Fruit fly (Drosophila melanogaster) whole organism, embryonic: ENCODE results near the gene CG5516.
A peak's percentile ranks its signal among the peaks of the same experiment; 100 is the strongest.

Experiments used
- CG10543 ChIP-seq: fragments of 200-800 bp; sonication (Bioruptor generic); optimal IDR thresholded peaks from 3 replicates; lab custom pipeline; 2017; ENCODE audit warnings: missing biosample characterization, mild to moderate bottlenecking, missing genetic modification characterization, moderate library complexity
- CG12236 ChIP-seq: fragments of 200-800 bp; sonication (Bioruptor generic); optimal IDR thresholded peaks from 2 replicates; lab custom pipeline; 2016; ENCODE audit warnings: missing biosample characterization, missing genetic modification characterization
- CG13296 ChIP-seq: fragments of 200-800 bp; sonication (Bioruptor generic); optimal IDR thresholded peaks from 3 replicates; lab custom pipeline; 2018; ENCODE audit warnings: missing biosample characterization, mild to moderate bottlenecking, missing genetic modification characterization
- CG13775 ChIP-seq: fragments of 200-800 bp; sonication (Bioruptor generic); optimal IDR thresholded peaks from 3 replicates; lab custom pipeline; 2017; ENCODE audit warnings: missing biosample characterization, mild to moderate bottlenecking, missing genetic modification characterization
- CG14860 ChIP-seq: fragments of 200-800 bp; sonication (Bioruptor generic); IDR thresholded peaks from 3 replicates; pipeline ENCODE4 v1.3.6; 2022; ENCODE audit warnings: missing biosample characterization, missing genetic modification characterization; ENCODE audit not compliant: partially characterized antibody
- CG14965 ChIP-seq: fragments of 200-800 bp; sonication (Bioruptor generic); optimal IDR thresholded peaks from 2 replicates; lab custom pipeline; 2016; ENCODE audit warnings: missing biosample characterization, missing genetic modification characterization, borderline replicate concordance
- CG18764 ChIP-seq: fragments of 200-800 bp; sonication (Bioruptor generic); optimal IDR thresholded peaks from 3 replicates; lab custom pipeline; 2016; ENCODE audit warnings: missing biosample characterization, missing genetic modification characterization
- CG2712 ChIP-seq: fragments of 200-800 bp; optimal IDR thresholded peaks from 3 replicates; lab custom pipeline; 2019; ENCODE audit warnings: missing biosample characterization, mild to moderate bottlenecking, missing genetic modification characterization, moderate library complexity
- CG30020 ChIP-seq: fragments of 200-800 bp; optimal IDR thresholded peaks from 2 replicates; lab custom pipeline; 2019; ENCODE audit warnings: missing biosample characterization, mild to moderate bottlenecking, missing genetic modification characterization, moderate library complexity
- CG31224 ChIP-seq: fragments of 200-800 bp; sonication (Bioruptor generic); IDR thresholded peaks from 2 replicates; pipeline ENCODE4 v1.3.6; 2022; ENCODE audit warnings: missing biosample characterization, missing genetic modification characterization
- CG31365 ChIP-seq: fragments of 200-800 bp; sonication (Bioruptor generic); optimal IDR thresholded peaks from 2 replicates; lab custom pipeline; 2018; ENCODE audit warnings: missing biosample characterization, mild to moderate bottlenecking, missing genetic modification characterization
- CG3163 ChIP-seq: fragments of 200-800 bp; sonication (Bioruptor generic); optimal IDR thresholded peaks from 3 replicates; lab custom pipeline; 2016; ENCODE audit warnings: missing biosample characterization, missing genetic modification characterization
- CG33213 ChIP-seq: fragments of 200-800 bp; sonication (Bioruptor generic); optimal IDR thresholded peaks from 3 replicates; lab custom pipeline; 2016; ENCODE audit warnings: missing biosample characterization, missing genetic modification characterization
- CG34376 ChIP-seq: fragments of 200-800 bp; sonication (Bioruptor generic); optimal IDR thresholded peaks from 2 replicates; lab custom pipeline; 2018; ENCODE audit warnings: missing biosample characterization, mild to moderate bottlenecking, missing genetic modification characterization
- CG43689 ChIP-seq: fragments of 200-800 bp; sonication (Bioruptor generic); IDR thresholded peaks from 2 replicates; pipeline ENCODE4 v1.3.6; 2022; ENCODE audit warnings: missing biosample characterization, missing genetic modification characterization
- CG4707 ChIP-seq: fragments of 200-800 bp; sonication (Bioruptor generic); optimal IDR thresholded peaks from 2 replicates; lab custom pipeline; 2018; ENCODE audit warnings: missing biosample characterization, mild to moderate bottlenecking, missing genetic modification characterization, moderate library complexity
- CG5245 ChIP-seq: fragments of 200-800 bp; sonication (Bioruptor generic); optimal IDR thresholded peaks from 3 replicates; lab custom pipeline; 2016; ENCODE audit warnings: missing biosample characterization, missing genetic modification characterization
- CG6765 ChIP-seq: fragments of 200-800 bp; sonication (Bioruptor generic); optimal IDR thresholded peaks from 3 replicates; lab custom pipeline; 2017; ENCODE audit warnings: missing biosample characterization, mild to moderate bottlenecking, missing genetic modification characterization
- CG8478 ChIP-seq: fragments of >200 bp; optimal IDR thresholded peaks from 2 replicates; lab custom pipeline; 2018
- CG8944 ChIP-seq: fragments of 200-800 bp; sonication (Bioruptor generic); optimal IDR thresholded peaks from 3 replicates; lab custom pipeline; 2016; ENCODE audit warnings: missing biosample characterization, missing genetic modification characterization
- CG9797 ChIP-seq: fragments of 200-800 bp; sonication (Bioruptor generic); optimal IDR thresholded peaks from 3 replicates; lab custom pipeline; 2018; ENCODE audit warnings: missing biosample characterization, mild to moderate bottlenecking, missing genetic modification characterization
- CHES-1-like ChIP-seq: fragments of 200-800 bp; sonication (Bioruptor generic); optimal IDR thresholded peaks from 2 replicates; lab custom pipeline; 2016; ENCODE audit warnings: missing biosample characterization, missing genetic modification characterization
- E2f1 ChIP-seq: fragments of 200-800 bp; sonication (Bioruptor generic); IDR thresholded peaks from 2 replicates; pipeline ENCODE4 v1.3.6; 2022; ENCODE audit warnings: missing biosample characterization, missing genetic modification characterization
- GATAe ChIP-seq: fragments of 200-800 bp; sonication (Bioruptor generic); conservative IDR thresholded peaks from 2 replicates; pipeline ENCODE4 v1.3.6; 2022; ENCODE audit warnings: missing biosample characterization, missing genetic modification characterization
- HLH3B ChIP-seq: fragments of 200-800 bp; sonication (Bioruptor generic); IDR thresholded peaks from 2 replicates; pipeline ENCODE4 v1.3.6; 2022; ENCODE audit warnings: missing biosample characterization, missing genetic modification characterization
- HmgZ ChIP-seq: fragments of 200-800 bp; sonication (Bioruptor generic); optimal IDR thresholded peaks from 2 replicates; lab custom pipeline; 2018; ENCODE audit warnings: missing biosample characterization, mild to moderate bottlenecking, missing genetic modification characterization
- Hmr ChIP-seq: fragments of 200-800 bp; sonication (Bioruptor generic); optimal IDR thresholded peaks from 3 replicates; lab custom pipeline; 2017; ENCODE audit warnings: mild to moderate bottlenecking, missing biosample characterization, missing genetic modification reagents, missing genetic modification characterization
- PHDP ChIP-seq: fragments of 200-800 bp; sonication (Bioruptor generic); optimal IDR thresholded peaks from 3 replicates; lab custom pipeline; 2018; ENCODE audit warnings: missing biosample characterization, mild to moderate bottlenecking, missing genetic modification characterization, moderate library complexity
- Rfx ChIP-seq: fragments of 200-800 bp; sonication (Bioruptor generic); IDR thresholded peaks from 2 replicates; pipeline ENCODE4 v1.3.6; 2022; ENCODE audit warnings: missing biosample characterization, missing genetic modification characterization
- Xrp1 ChIP-seq: fragments of 200-800 bp; sonication (Bioruptor generic); IDR thresholded peaks from 2 replicates; pipeline ENCODE4 v1.3.6; 2022; ENCODE audit warnings: missing biosample characterization, missing genetic modification characterization
- cad ChIP-seq: fragments of >200 bp; optimal IDR thresholded peaks from 2 replicates; lab custom pipeline; 2017; ENCODE audit warnings: missing biosample characterization, missing genetic modification characterization
- cas ChIP-seq: fragments of 200-800 bp; sonication (Bioruptor generic); IDR thresholded peaks from 2 replicates; pipeline ENCODE4 v1.3.6; 2022; ENCODE audit warnings: missing biosample characterization, missing genetic modification characterization
- caup ChIP-seq: fragments of 200-800 bp; sonication (Bioruptor generic); optimal IDR thresholded peaks from 3 replicates; lab custom pipeline; 2017; ENCODE audit warnings: missing biosample characterization, mild to moderate bottlenecking, missing genetic modification characterization, moderate library complexity; ENCODE audit not compliant: severe bottlenecking
- chn ChIP-seq: fragments of 200-800 bp; sonication (Bioruptor generic); optimal IDR thresholded peaks from 2 replicates; lab custom pipeline; 2016; ENCODE audit warnings: missing biosample characterization, missing genetic modification characterization
- cwo ChIP-seq: fragments of 200-800 bp; sonication (Bioruptor generic); optimal IDR thresholded peaks from 3 replicates; lab custom pipeline; 2017; ENCODE audit warnings: missing biosample characterization, missing genetic modification characterization, mild to moderate bottlenecking, moderate library complexity, missing genetic modification reagents
- dmrt11E ChIP-seq: fragments of 200-800 bp; sonication (Bioruptor generic); optimal IDR thresholded peaks from 3 replicates; lab custom pipeline; 2018; ENCODE audit warnings: missing biosample characterization, mild to moderate bottlenecking, missing genetic modification characterization, moderate library complexity
- dmrt99B ChIP-seq: fragments of 200-800 bp; sonication (Bioruptor generic); optimal IDR thresholded peaks from 2 replicates; lab custom pipeline; 2018; ENCODE audit warnings: missing biosample characterization, mild to moderate bottlenecking, missing genetic modification characterization, moderate library complexity
- emc ChIP-seq: fragments of 200-800 bp; sonication (Bioruptor generic); optimal IDR thresholded peaks from 2 replicates; lab custom pipeline; 2016; ENCODE audit warnings: missing biosample characterization, missing genetic modification characterization
- exex ChIP-seq: fragments of 200-800 bp; sonication (Bioruptor generic); optimal IDR thresholded peaks from 4 replicates; lab custom pipeline; 2018; ENCODE audit warnings: missing biosample characterization, mild to moderate bottlenecking, missing genetic modification characterization, moderate library complexity
- fd96Cb ChIP-seq: fragments of 200-800 bp; sonication (Bioruptor generic); optimal IDR thresholded peaks from 2 replicates; lab custom pipeline; 2018; ENCODE audit warnings: missing biosample characterization, mild to moderate bottlenecking, missing genetic modification characterization, moderate library complexity
- gem ChIP-seq: fragments of 200-800 bp; sonication (Bioruptor generic); optimal IDR thresholded peaks from 2 replicates; lab custom pipeline; 2019; ENCODE audit warnings: missing biosample characterization, mild to moderate bottlenecking, missing genetic modification characterization, moderate library complexity
- grau ChIP-seq: fragments of 200-800 bp; optimal IDR thresholded peaks from 3 replicates; lab custom pipeline; 2019; ENCODE audit warnings: missing biosample characterization, mild to moderate bottlenecking, missing genetic modification characterization, moderate library complexity
- knrl ChIP-seq: fragments of 200-800 bp; sonication (Bioruptor generic); IDR thresholded peaks from 3 replicates; pipeline ENCODE4 v1.3.6; 2022; ENCODE audit warnings: missing biosample characterization, missing genetic modification characterization; ENCODE audit not compliant: partially characterized antibody
- nmo ChIP-seq: fragments of 200-800 bp; sonication (Bioruptor generic); optimal IDR thresholded peaks from 2 replicates; lab custom pipeline; 2018; ENCODE audit warnings: missing biosample characterization, mild to moderate bottlenecking, missing genetic modification characterization, moderate library complexity
- row ChIP-seq: fragments of 200-800 bp; sonication (Bioruptor generic); IDR thresholded peaks from 3 replicates; pipeline ENCODE4 v1.3.6; 2022; ENCODE audit warnings: missing biosample characterization, missing genetic modification characterization
- sima ChIP-seq: fragments of 200-800 bp; sonication (Bioruptor generic); optimal IDR thresholded peaks from 2 replicates; lab custom pipeline; 2016; ENCODE audit warnings: missing biosample characterization, missing genetic modification characterization
- sisA ChIP-seq: fragments of 200-800 bp; sonication (Bioruptor generic); IDR thresholded peaks from 2 replicates; pipeline ENCODE4 v1.3.6; 2022; ENCODE audit warnings: missing biosample characterization, missing genetic modification characterization
- sna ChIP-seq: fragments of 200-800 bp; sonication (Bioruptor generic); IDR thresholded peaks from 2 replicates; pipeline ENCODE4 v1.3.6; 2022; ENCODE audit warnings: missing biosample characterization, missing genetic modification characterization; ENCODE audit not compliant: partially characterized antibody
- sug ChIP-seq: fragments of 200-800 bp; optimal IDR thresholded peaks from 2 replicates; lab custom pipeline; 2019; ENCODE audit warnings: missing biosample characterization, mild to moderate bottlenecking, missing genetic modification characterization, moderate library complexity
- toy ChIP-seq: fragments of 200-800 bp; sonication (Bioruptor generic); IDR thresholded peaks from 2 replicates; pipeline ENCODE4 v1.3.6; 2022; ENCODE audit warnings: missing biosample characterization, missing genetic modification characterization
- z ChIP-seq: fragments of 200-800 bp; sonication (Bioruptor generic); IDR thresholded peaks from 3 replicates; pipeline ENCODE4 v1.3.6; 2022; ENCODE audit warnings: missing biosample characterization, missing genetic modification characterization
- zen2 ChIP-seq: fragments of 200-800 bp; sonication (Bioruptor generic); IDR thresholded peaks from 3 replicates; pipeline ENCODE4 v1.3.6; 2022; ENCODE audit warnings: missing biosample characterization, missing genetic modification characterization; ENCODE audit not compliant: partially characterized antibody

Gene CG5516

DNA sequence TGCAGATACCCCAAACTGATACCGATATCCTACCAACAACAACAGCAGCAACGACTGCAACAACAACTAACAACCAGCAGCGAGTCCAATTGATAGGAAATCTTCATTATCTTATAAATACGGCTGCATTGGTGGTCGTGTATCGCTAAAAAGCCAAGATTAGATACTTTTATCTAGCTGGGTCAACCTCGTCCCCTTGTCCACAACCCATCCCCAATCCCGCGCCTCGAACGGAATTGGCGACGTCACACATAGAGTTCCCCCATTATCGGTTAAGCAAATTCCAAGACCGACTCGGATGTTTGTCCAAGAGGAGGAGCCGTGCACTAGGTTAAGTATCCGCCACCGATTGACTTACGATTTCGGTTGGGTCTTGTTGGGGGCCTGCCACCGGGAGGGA lies 44.6 kb downstream of the CG5516 start (continued):
- TF ChIP-seq dmrt99B (tag; lab: Kevin White, UChicago) (no peak), Xrp1 (GFP tag; lab: Robert Waterston, UW) (no peak), dmrt11E (no peak), CG33213 (no peak), nmo (GFP tag; lab: Kevin White, UChicago) (no peak), sima (GFP tag; lab: Kevin White, UChicago) (no peak), cas (GFP tag; lab: Robert Waterston, UW) (no peak), CG6765 (GFP tag; lab: Kevin White, UChicago) (no peak), CG9797 (no peak), caup (GFP tag; lab: Kevin White, UChicago) (no peak), CG3163 (GFP tag; lab: Kevin White, UChicago) (no peak), cad (GFP tag; lab: Kevin White, UChicago) (no peak), CG34376 (GFP tag; lab: Kevin White, UChicago) (peak; percentile 58), emc (no peak), chn (GFP tag; lab: Kevin White, UChicago) (no peak), CG10543 (GFP tag; lab: Kevin White, UChicago) (peak; percentile 52), CG30020 (no peak), CG4707 (GFP tag; lab: Kevin White, UChicago) (no peak), HLH3B (GFP tag; lab: Robert Waterston, UW) (no peak), CG12236 (GFP tag; lab: Kevin White, UChicago) (no peak), sug (peak; percentile 92), knrl (GFP tag; lab: Robert Waterston, UW) (no peak), CG18764 (GFP tag; lab: Kevin White, UChicago) (no peak), E2f1 (no peak), CG13296 (GFP tag; lab: Kevin White, UChicago) (no peak), CG43689 (GFP tag; lab: Robert Waterston, UW) (no peak), sna (GFP tag; lab: Robert Waterston, UW) (no peak), exex (tag; lab: Kevin White, UChicago) (peak; percentile 37), CG2712 (tag; lab: Kevin White, UChicago) (no peak), row (GFP tag; lab: Robert Waterston, UW) (no peak), grau (tag; lab: Kevin White, UChicago) (no peak), Hmr (GFP tag; lab: Kevin White, UChicago) (peak; percentile 2), CG8478 (no peak), CG5245 (GFP tag; lab: Kevin White, UChicago) (no peak), fd96Cb (no peak), CG14965 (no peak), GATAe (GFP tag; lab: Robert Waterston, UW) (peak; percentile 92), CG31365 (tag; lab: Kevin White, UChicago) (no peak), CG13775 (no peak), z (GFP tag; lab: Robert Waterston, UW) (no peak), Rfx (no peak), sisA (no peak), toy (GFP tag; lab: Robert Waterston, UW) (no peak), zen2 (GFP tag; lab: Robert Waterston, UW) (no peak), CG14860 (GFP tag; lab: Robert Waterston, UW) (no peak), CG8944 (no peak), HmgZ (no peak), CG31224 (GFP tag; lab: Robert Waterston, UW) (no peak), gem (tag; lab: Kevin White, UChicago) (no peak), cwo (GFP tag; lab: Kevin White, UChicago) (peak; percentile 7), CHES-1-like (GFP tag; lab: Kevin White, UChicago) (no peak), PHDP (tag; lab: Kevin White, UChicago) (no peak)
